Worm (Caenorhabditis elegans) whole organism, L3 larva: ENCODE measurements around the gene B0491.6.

ENCODE experiments used
- fos-1 ChIP-seq: fragments of 150-350 bp; optimal IDR thresholded peaks from 2 replicates; lab custom pipeline; 2014; ENCODE audit warnings: missing biosample characterization, missing genetic modification characterization
- mdl-1 ChIP-seq: fragments of 150-350 bp; optimal IDR thresholded peaks from 2 replicates; lab custom pipeline; 2014; ENCODE audit warnings: missing biosample characterization, missing genetic modification characterization
- ztf-11 ChIP-seq: fragments of 150-350 bp; optimal IDR thresholded peaks from 2 replicates; lab custom pipeline; 2014; ENCODE audit warnings: missing biosample characterization, missing genetic modification characterization

ce11 chrII:11305627-11306449, 42.3 kb downstream of the B0491.6 start, which contains the start of gene rsf-1:
- TF ChIP-seq ztf-11 (tag; lab: Kevin White, UChicago) = no peak
- no peak for TF ChIP-seq fos-1 (tag; lab: Kevin White, UChicago)
- no peak for TF ChIP-seq mdl-1 (tag; lab: Kevin White, UChicago)
